Worm (Caenorhabditis elegans): ENCODE data around the gene F02A9.1.

F02A9.1 gene

ce11 chrIII:9101212-9101611 lies 23.6 kb upstream of the F02A9.1 start, which contains the start of gene ZK507.1:
ZK507.1 (minus strand) TSS chrIII:9101312.
- TF ChIP-seq cey-2 (tag; optimal IDR thresholded peaks at IDR 0.05; ENCODE audit: borderline replicate concordance, insufficient read depth) (no peak), T20F7.1 (GFP tag; optimal IDR thresholded peaks at IDR 0.05) (no peak), aly-2 (tag; optimal IDR thresholded peaks at IDR 0.05) (no peak), F49E8.2 (tag; optimal IDR thresholded peaks at IDR 0.05; ENCODE audit: borderline replicate concordance) (no peak), unc-39 (tag; optimal IDR thresholded peaks at IDR 0.05) (no peak), hlh-11 (tag; optimal IDR thresholded peaks at IDR 0.05) (no peak), nhr-102 (tag; optimal IDR thresholded peaks at IDR 0.05) (no peak)

ce11 chrIII:9091392-9092291 lies 14.0 kb upstream of the F02A9.1 start, which contains the start of gene glp-1:
glp-1 (plus strand) TSS chrIII:9092241.
- peak; percentile 41 for TF ChIP-seq unc-130 (GFP tag; optimal IDR thresholded peaks at IDR 0.05)
- TF ChIP-seq nhr-102 (tag; optimal IDR thresholded peaks at IDR 0.05): no peak
- peak in 1 of 2 experiments; percentile 72 for TF ChIP-seq unc-62 (GFP tag; optimal IDR thresholded peaks at IDR 0.05 in 1 of 2)
- TF ChIP-seq unc-62 (tag; optimal IDR thresholded peaks at IDR 0.05): no peak
- TF ChIP-seq ces-1 (GFP tag; optimal IDR thresholded peaks at IDR 0.05): no peak
- TF ChIP-seq Y48G9A.11 (GFP tag; IDR thresholded peaks at IDR 0.05): peak; percentile 34; the same call in 1 of the 2 replicates

ce11 chrIII:9089325-9089823 lies 11.8 kb upstream of the F02A9.1 start, which contains the start of the genes mccc-2 and mrpl-44:
mccc-2 (minus strand) TSS chrIII:9089375.
mrpl-44 (minus strand) TSS chrIII:9089375.
- TF ChIP-seq T20F7.1 (GFP tag; optimal IDR thresholded peaks at IDR 0.05) (peak; percentile 97), lsy-2 (tag; optimal IDR thresholded peaks at IDR 0.05) (no peak), Y48G9A.11 (GFP tag; IDR thresholded peaks at IDR 0.05) (peak; percentile 69; the same call in 1 of the 2 replicates), mes-2 (tag; optimal IDR thresholded peaks at IDR 0.05; ENCODE audit: poor library complexity, severe bottlenecking) (peak; percentile 36), dve-1 (tag; optimal IDR thresholded peaks at IDR 0.05; ENCODE audit: insufficient read depth) (no peak), dpl-1 (GFP tag; optimal IDR thresholded peaks at IDR 0.05) (peak; percentile 86)

ce11 chrIII:9084329-9084728 lies 6.7 kb upstream of the F02A9.1 start:
- peak in 1 of 2 experiments; percentile 50 for TF ChIP-seq daf-16 (GFP tag; optimal IDR thresholded peaks at IDR 0.05)
- peak; percentile 78 for TF ChIP-seq daf-16 (tag; optimal IDR thresholded peaks at IDR 0.05)
- TF ChIP-seq mep-1 (tag; optimal IDR thresholded peaks at IDR 0.05): peak; percentile 6
- no peak for TF ChIP-seq F26F4.8 (GFP tag; conservative IDR thresholded peaks at IDR 0.05)
- TF ChIP-seq ceh-62 (tag; optimal IDR thresholded peaks at IDR 0.05): no peak
- peak; percentile 2 for TF ChIP-seq hlh-11 (tag; optimal IDR thresholded peaks at IDR 0.05)
- no peak for TF ChIP-seq nhr-28 (tag; optimal IDR thresholded peaks at IDR 0.05)
- no peak for TF ChIP-seq saeg-2 (GFP tag; IDR thresholded peaks at IDR 0.05)
- no peak for TF ChIP-seq aly-2 (tag; optimal IDR thresholded peaks at IDR 0.05)
- TF ChIP-seq dve-1 (tag; optimal IDR thresholded peaks at IDR 0.05; ENCODE audit: insufficient read depth): no peak
- TF ChIP-seq lin-1 (GFP tag; IDR thresholded peaks at IDR 0.05): no peak

- TF ChIP-seq hlh-30 (tag; optimal IDR thresholded peaks at IDR 0.05; ENCODE audit: insufficient read depth): peak; percentile 16
- TF ChIP-seq snpc-1.2 (GFP tag; IDR thresholded peaks at IDR 0.05): no peak
- no peak for TF ChIP-seq egl-27 (tag; optimal IDR thresholded peaks at IDR 0.05)
- peak; percentile 52 for TF ChIP-seq hlh-11 (tag; optimal IDR thresholded peaks at IDR 0.05)
- TF ChIP-seq daf-12 (tag; optimal IDR thresholded peaks at IDR 0.05): no peak
- peak; percentile 59 for TF ChIP-seq nhr-28 (tag; optimal IDR thresholded peaks at IDR 0.05)
- no peak for TF ChIP-seq mep-1 (tag; optimal IDR thresholded peaks at IDR 0.05)
- TF ChIP-seq aha-1 (tag): peak; percentile 69
- no peak for TF ChIP-seq ama-1 (optimal IDR thresholded peaks at IDR 0.05)
- TF ChIP-seq daf-16 (GFP tag; optimal IDR thresholded peaks at IDR 0.05): peak in 1 of 2 experiments; percentile 75
- no peak for TF ChIP-seq daf-16 (tag; optimal IDR thresholded peaks at IDR 0.05)
- TF ChIP-seq unc-62 (GFP tag; optimal IDR thresholded peaks at IDR 0.05 in 1 of 2): peak in 1 of 2 experiments; percentile 84
- TF ChIP-seq unc-62 (tag; optimal IDR thresholded peaks at IDR 0.05): no peak
- no peak for TF ChIP-seq ztf-11 (tag; optimal IDR thresholded peaks at IDR 0.05)
These were observed 5.5 kb upstream of the F02A9.1 start for ce11 chrIII:9083118-9083517.
